Worm (Caenorhabditis elegans): ENCODE measurements around the gene act-5.

The act-5 gene

ce11 chrIII:13564929-13565328 is 40.9 kb downstream of the act-5 start, which contains the start of gene aldo-1 (continued):
- TF ChIP-seq nhr-11 (tag; optimal IDR thresholded peaks at IDR 0.05) (no peak), ceh-20 (GFP tag; IDR thresholded peaks at IDR 0.05) (no peak), lin-39 (tag; optimal IDR thresholded peaks at IDR 0.05) (no peak), nhr-25 (tag; optimal IDR thresholded peaks at IDR 0.05; ENCODE audit: borderline replicate concordance, insufficient read depth) (no peak), dmd-6 (GFP tag; IDR thresholded peaks at IDR 0.05) (no peak)

DNA sequence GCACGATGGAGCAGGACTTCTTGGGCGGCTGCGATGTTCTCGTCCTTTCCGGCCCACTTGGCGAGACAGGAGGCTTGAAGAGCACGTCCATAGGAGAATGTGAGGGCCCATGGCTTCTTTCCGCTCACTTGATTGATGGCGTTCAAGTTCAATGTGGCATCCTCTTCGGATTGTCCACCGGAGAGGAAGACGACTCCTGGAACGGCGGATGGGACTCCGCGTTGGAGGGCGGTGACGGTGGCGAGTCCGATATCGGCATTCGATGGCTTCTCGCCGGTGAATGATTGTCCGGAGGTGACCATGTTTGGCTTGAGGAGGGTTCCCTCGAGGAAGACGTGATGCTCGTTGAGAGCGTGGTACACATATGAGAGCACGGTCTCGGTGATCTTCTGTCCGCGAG is 42.3 kb downstream of the act-5 start:
- TF ChIP-seq R02D3.7 (tag; optimal IDR thresholded peaks at IDR 0.05) (no peak), lin-39 (tag; optimal IDR thresholded peaks at IDR 0.05) (no peak), mxl-2 (GFP tag; conservative IDR thresholded peaks at IDR 0.05) (no peak), ctbp-1 (GFP tag; IDR thresholded peaks at IDR 0.05) (0 out of 2 replicates have a peak, but pooled peaks have one; percentile 49), egl-27 (tag; optimal IDR thresholded peaks at IDR 0.05) (no peak), ZK546.5 (tag; optimal IDR thresholded peaks at IDR 0.05) (no peak), zip-11 (GFP tag; IDR thresholded peaks at IDR 0.05) (no peak), F10B5.3 (tag; optimal IDR thresholded peaks at IDR 0.05) (no peak), set-16 (GFP tag; IDR thresholded peaks at IDR 0.05) (peak; percentile 84), skn-1 (tag; optimal IDR thresholded peaks at IDR 0.05) (no peak), lim-7 (GFP tag; IDR thresholded peaks at IDR 0.05) (no peak), F44E2.7 (GFP tag; IDR thresholded peaks at IDR 0.05) (no peak), lin-38 (GFP tag; IDR thresholded peaks at IDR 0.05) (no peak), Y48G9A.11 (GFP tag; IDR thresholded peaks at IDR 0.05) (no peak), zfp-2 (tag; optimal IDR thresholded peaks at IDR 0.05) (no peak)

- peak; percentile 57 for TF ChIP-seq ama-1 (optimal IDR thresholded peaks at IDR 0.05)
- no peak for TF ChIP-seq spr-3 (GFP tag; optimal IDR thresholded peaks at IDR 0.05)
- TF ChIP-seq daf-19 (GFP tag; conservative IDR thresholded peaks at IDR 0.05), result 0 out of 2 replicates have a peak, but pooled peaks have one; percentile 49
- TF ChIP-seq T26A8.4 (GFP tag; IDR thresholded peaks at IDR 0.05), result no peak
- TF ChIP-seq ctbp-1 (GFP tag; IDR thresholded peaks at IDR 0.05), result 0 out of 2 replicates have a peak, but pooled peaks have one; percentile 39
- peak; percentile 11 for TF ChIP-seq hlh-11 (tag; optimal IDR thresholded peaks at IDR 0.05)
- peak in 1 of 2 experiments; percentile 59 for TF ChIP-seq lsy-2 (tag; optimal IDR thresholded peaks at IDR 0.05)
- 0 out of 2 replicates have a peak, but pooled peaks have one; percentile 23 for TF ChIP-seq D1046.2 (GFP tag; IDR thresholded peaks at IDR 0.05)
- TF ChIP-seq mep-1 (tag; optimal IDR thresholded peaks at IDR 0.05), result peak; percentile 8
- peak in 1 of 2 experiments; percentile 97 for TF ChIP-seq unc-62 (GFP tag; optimal IDR thresholded peaks at IDR 0.05 in 1 of 2)
- TF ChIP-seq unc-62 (tag; optimal IDR thresholded peaks at IDR 0.05), result no peak
- TF ChIP-seq unc-39 (tag; optimal IDR thresholded peaks at IDR 0.05), result no peak
Observed at ce11 chrIII:13563000-13563522, 42.8 kb downstream of the act-5 start, which contains the start of gene T05D4.2. Gene T05D4.2 (minus strand): TSS chrIII:13563082.

ce11 chrIII:13561233-13561632 is 44.6 kb downstream of the act-5 start:
- TF ChIP-seq Y75B8A.6 (GFP tag; IDR thresholded peaks at IDR 0.05) (no peak), aha-1 (tag) (peak; percentile 2)

DNA sequence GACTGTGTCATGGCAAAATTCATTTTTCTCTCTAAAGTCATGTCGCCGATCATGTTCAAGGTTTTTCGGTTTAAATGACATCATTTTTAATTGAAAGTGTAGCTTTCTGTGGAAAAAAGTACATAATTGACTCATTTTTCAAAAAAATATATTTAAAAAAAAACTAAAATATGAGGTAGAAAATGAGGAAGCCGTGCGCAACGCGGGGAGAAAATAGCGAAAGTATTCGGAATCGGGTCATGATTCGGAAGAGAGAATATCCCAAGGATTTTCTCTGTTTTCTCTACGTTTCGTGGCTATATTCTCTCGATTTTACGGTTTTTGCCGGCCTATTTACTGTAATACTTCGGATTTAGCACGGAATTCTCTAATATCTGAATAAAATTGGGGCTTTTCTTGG is 45.2 kb downstream of the act-5 start:
- no peak for TF ChIP-seq mdl-1 (tag; optimal IDR thresholded peaks at IDR 0.05)
- no peak for TF ChIP-seq vab-7 (GFP tag; IDR thresholded peaks at IDR 0.05)
- no peak for TF ChIP-seq ceh-82 (tag; optimal IDR thresholded peaks at IDR 0.05)

Measured in whole organism, L4 larva.